Worm (Caenorhabditis elegans): ENCODE measurements around the gene crn-5.

Gene crn-5

ce11 chrII:10594758-10595157 lies 2.2 kb downstream of the crn-5 start, which contains the start of gene C14A4.6:
Gene C14A4.6 (minus strand): TSS chrII:10594776.
- TF ChIP-seq lin-35 (GFP tag; optimal IDR thresholded peaks at IDR 0.05) (peak in 1 of 2 experiments; percentile 46), lin-14 (GFP tag; optimal IDR thresholded peaks at IDR 0.05) (no peak), hlh-17 (GFP tag; optimal IDR thresholded peaks at IDR 0.05; ENCODE audit: borderline replicate concordance) (no peak), pqm-1 (tag; optimal IDR thresholded peaks at IDR 0.05) (peak; percentile 34), elt-2 (tag; optimal IDR thresholded peaks at IDR 0.05) (peak; percentile 79)

- TF ChIP-seq lsy-2 (tag; optimal IDR thresholded peaks at IDR 0.05) (no peak), elt-2 (tag; optimal IDR thresholded peaks at IDR 0.05) (peak; percentile 16)
Observed at ce11 chrII:10596462-10596861, 3.9 kb downstream of the crn-5 start, which contains the start of gene C14A4.7. Gene C14A4.7 (minus strand): TSS chrII:10596562.

ce11 chrII:10598039-10598438 lies 5.5 kb downstream of the crn-5 start, which contains the start of gene C14A4.8:
Gene C14A4.8 (minus strand): TSS chrII:10598139.
- TF ChIP-seq elt-2 (tag; optimal IDR thresholded peaks at IDR 0.05) (no peak), lin-15B (tag; optimal IDR thresholded peaks at IDR 0.05) (no peak), ceh-63 (GFP tag; optimal IDR thresholded peaks at IDR 0.05) (no peak)

ce11 chrII:10598970-10599369 lies 6.4 kb downstream of the crn-5 start, which contains the start of gene C14A4.9:
Gene C14A4.9 (plus strand): TSS chrII:10599337.
- no peak for TF ChIP-seq dpl-1 (GFP tag; optimal IDR thresholded peaks at IDR 0.05)
- TF ChIP-seq nhr-19 (GFP tag; conservative IDR thresholded peaks at IDR 0.05) = no peak
- no peak for TF ChIP-seq ceh-88 (GFP tag; IDR thresholded peaks at IDR 0.05)
- no peak for TF ChIP-seq mep-1 (tag; optimal IDR thresholded peaks at IDR 0.05)
- peak; percentile 99 for TF ChIP-seq blmp-1 (tag; optimal IDR thresholded peaks at IDR 0.05)
- no peak for TF ChIP-seq grh-1 (GFP tag; IDR thresholded peaks at IDR 0.05)
- TF ChIP-seq efl-1 (optimal IDR thresholded peaks at IDR 0.05) = no peak
- no peak for TF ChIP-seq efl-1 (GFP tag; optimal IDR thresholded peaks at IDR 0.05 in 1 of 2)
- TF ChIP-seq jun-1 (tag; optimal IDR thresholded peaks at IDR 0.05) = no peak
- TF ChIP-seq dsc-1 (tag; optimal IDR thresholded peaks at IDR 0.05) = no peak

- no peak for TF ChIP-seq sup-37 (GFP tag; optimal IDR thresholded peaks at IDR 0.05)
- no peak for TF ChIP-seq unc-30 (tag; optimal IDR thresholded peaks at IDR 0.05)
- no peak for TF ChIP-seq blmp-1 (tag; optimal IDR thresholded peaks at IDR 0.05)
- TF ChIP-seq ceh-63 (GFP tag; optimal IDR thresholded peaks at IDR 0.05) = no peak
Observed at ce11 chrII:10602184-10602583, 9.6 kb downstream of the crn-5 start, which contains the start of gene srv-2. Gene srv-2 (minus strand): TSS chrII:10602284.

- TF ChIP-seq nhr-237 (tag; optimal IDR thresholded peaks at IDR 0.05) (no peak), ceh-82 (tag; optimal IDR thresholded peaks at IDR 0.05) (no peak), nhr-90 (tag; optimal IDR thresholded peaks at IDR 0.05; ENCODE audit: poor library complexity) (no peak), aly-2 (tag; optimal IDR thresholded peaks at IDR 0.05) (no peak), fkh-4 (tag; optimal IDR thresholded peaks at IDR 0.05; ENCODE audit: borderline replicate concordance) (no peak), nhr-28 (tag; optimal IDR thresholded peaks at IDR 0.05) (no peak), sox-4 (tag; optimal IDR thresholded peaks at IDR 0.05) (no peak), zag-1 (tag; optimal IDR thresholded peaks at IDR 0.05) (no peak), sptf-1 (tag; optimal IDR thresholded peaks at IDR 0.05) (no peak), fos-1 (tag; optimal IDR thresholded peaks at IDR 0.05) (no peak), lsy-2 (tag; optimal IDR thresholded peaks at IDR 0.05) (no peak)
Observed at ce11 chrII:10603560-10603959, 11.0 kb downstream of the crn-5 start.

- TF ChIP-seq ets-5 (GFP tag; IDR thresholded peaks at IDR 0.05) (no peak), zip-4 (GFP tag; optimal IDR thresholded peaks at IDR 0.05) (no peak), snpc-4 (tag; optimal IDR thresholded peaks at IDR 0.05) (no peak), fos-1 (tag; optimal IDR thresholded peaks at IDR 0.05) (no peak), hpl-2 (GFP tag; optimal IDR thresholded peaks at IDR 0.05) (no peak)
Observed at ce11 chrII:10605512-10605911, 13.0 kb downstream of the crn-5 start, which contains the start of gene taf-13. Gene taf-13 (minus strand): TSS chrII:10605612.

Measured in whole organism, L1 larva.